Worm (Caenorhabditis elegans) whole organism, L2 larva: ENCODE measurements around the gene T16A1.5.

Source experiments
- Y55F3AM.14 ChIP-seq: fragments of 200-800 bp; sonication (Bioruptor generic); optimal IDR thresholded peaks from 2 replicates; lab custom pipeline; 2018; ENCODE audit warnings: mild to moderate bottlenecking, missing genetic modification characterization, missing compliant biosample characterization
- ama-1 ChIP-seq: fragments of 150-350 bp; optimal IDR thresholded peaks from 2 replicates; lab custom pipeline; 2018; ENCODE audit warnings: inconsistent platforms
- nhr-237 ChIP-seq: fragments of 150-350 bp; optimal IDR thresholded peaks from 2 replicates; lab custom pipeline; 2014; ENCODE audit warnings: missing biosample characterization, missing genetic modification characterization
- ztf-11 ChIP-seq: sonication (generic microtip); optimal IDR thresholded peaks from 2 replicates; lab custom pipeline; 2017; ENCODE audit warnings: missing biosample characterization, missing genetic modification characterization

DNA sequence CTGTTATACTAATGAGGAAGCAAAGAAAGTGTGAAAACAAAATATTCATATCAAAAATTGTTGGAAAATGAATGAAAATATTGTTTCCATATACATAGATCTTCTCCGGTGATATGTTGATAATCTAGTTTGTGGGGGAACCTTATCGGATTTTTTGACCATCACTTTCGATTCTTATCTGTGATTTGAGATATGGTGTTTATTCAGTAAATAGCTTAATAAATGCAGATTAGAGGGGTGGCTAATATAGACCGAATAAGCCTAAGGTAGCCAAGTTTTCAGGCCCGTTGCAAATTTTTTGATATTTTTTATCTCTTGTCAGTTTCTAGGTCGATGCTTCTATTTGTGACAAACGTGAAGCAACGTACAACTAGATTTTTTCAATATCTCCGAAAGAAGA, 12.2 kb downstream of the T16A1.5 start, which contains the start of gene F07E5.7:
- TF ChIP-seq nhr-237 (tag; lab: Kevin White, UChicago) (no peak), ama-1 (lab: Kevin White, UChicago) (no peak), Y55F3AM.14 (no peak), ztf-11 (tag; lab: Kevin White, UChicago) (no peak)
